Fruit fly (Drosophila melanogaster) whole organism, embryonic: ENCODE results near the gene CG13658.

Source experiments
- Antp ChIP-seq: fragments of 200-800 bp; sonication (Bioruptor generic); optimal IDR thresholded peaks from 3 replicates; lab custom pipeline; 2016; ENCODE audit warnings: missing biosample characterization, missing genetic modification characterization
- CG10147 ChIP-seq: fragments of 200-800 bp; sonication (Bioruptor generic); optimal IDR thresholded peaks from 2 replicates; lab custom pipeline; 2019; ENCODE audit warnings: missing biosample characterization, mild to moderate bottlenecking, missing genetic modification characterization, moderate library complexity
- CG10431 ChIP-seq: fragments of 200-800 bp; sonication (Bioruptor generic); optimal IDR thresholded peaks from 3 replicates; lab custom pipeline; 2018; ENCODE audit warnings: missing biosample characterization, mild to moderate bottlenecking, missing genetic modification characterization
- CG11247 ChIP-seq: fragments of 200-800 bp; sonication (Bioruptor generic); IDR thresholded peaks from 2 replicates; pipeline ENCODE4 v1.3.6; 2022; ENCODE audit warnings: missing biosample characterization, missing genetic modification characterization
- CG11723 ChIP-seq: fragments of 200-800 bp; sonication (Bioruptor generic); optimal IDR thresholded peaks from 2 replicates; lab custom pipeline; 2017; ENCODE audit warnings: missing biosample characterization, mild to moderate bottlenecking, missing genetic modification characterization
- CG12219 ChIP-seq: fragments of 200-800 bp; sonication (Bioruptor generic); optimal IDR thresholded peaks from 3 replicates; lab custom pipeline; 2018; ENCODE audit warnings: missing biosample characterization, mild to moderate bottlenecking, missing genetic modification characterization
- CG12299 ChIP-seq: fragments of 200-800 bp; sonication (Bioruptor generic); optimal IDR thresholded peaks from 2 replicates; lab custom pipeline; 2018; ENCODE audit warnings: missing biosample characterization, mild to moderate bottlenecking, missing genetic modification characterization
- CG13123 ChIP-seq: fragments of 200-800 bp; sonication (Bioruptor generic); optimal IDR thresholded peaks from 2 replicates; lab custom pipeline; 2016; ENCODE audit warnings: missing biosample characterization, missing genetic modification characterization
- CG13287 ChIP-seq: fragments of 200-800 bp; sonication (Bioruptor generic); IDR thresholded peaks from 2 replicates; pipeline ENCODE4 v1.3.6; 2022; ENCODE audit warnings: missing biosample characterization, missing genetic modification characterization; ENCODE audit not compliant: partially characterized antibody
- CG13424 ChIP-seq: fragments of 200-800 bp; sonication (Bioruptor generic); optimal IDR thresholded peaks from 2 replicates; lab custom pipeline; 2019; ENCODE audit warnings: missing biosample characterization, mild to moderate bottlenecking, missing genetic modification characterization, moderate library complexity
- CG13894 ChIP-seq: fragments of 200-800 bp; sonication (Bioruptor generic); optimal IDR thresholded peaks from 3 replicates; lab custom pipeline; 2018; ENCODE audit warnings: missing biosample characterization, mild to moderate bottlenecking, missing genetic modification characterization, moderate library complexity
- CG14965 ChIP-seq: fragments of 200-800 bp; sonication (Bioruptor generic); optimal IDR thresholded peaks from 2 replicates; lab custom pipeline; 2016; ENCODE audit warnings: missing biosample characterization, missing genetic modification characterization, borderline replicate concordance
- CG15514 ChIP-seq: fragments of 200-800 bp; sonication (Bioruptor generic); optimal IDR thresholded peaks from 3 replicates; lab custom pipeline; 2017; ENCODE audit warnings: missing biosample characterization, missing genetic modification characterization, mild to moderate bottlenecking, moderate library complexity, missing genetic modification reagents
- CG15601 ChIP-seq: fragments of 200-800 bp; sonication (Bioruptor generic); optimal IDR thresholded peaks from 3 replicates; lab custom pipeline; 2019; ENCODE audit warnings: missing biosample characterization, mild to moderate bottlenecking, missing genetic modification characterization, moderate library complexity
- CG3281 ChIP-seq: fragments of 200-800 bp; sonication (Bioruptor generic); optimal IDR thresholded peaks from 3 replicates; lab custom pipeline; 2017; ENCODE audit warnings: missing biosample characterization, mild to moderate bottlenecking, missing genetic modification characterization
- CG34224 ChIP-seq: fragments of 200-800 bp; sonication (Bioruptor generic); IDR thresholded peaks from 3 replicates; pipeline ENCODE4 v1.3.6; 2022; ENCODE audit warnings: missing biosample characterization, missing genetic modification characterization; ENCODE audit not compliant: partially characterized antibody
- CG34422 ChIP-seq: fragments of 200-800 bp; sonication (Bioruptor generic); IDR thresholded peaks from 3 replicates; pipeline ENCODE4 v1.3.6; 2022; ENCODE audit warnings: missing biosample characterization, missing genetic modification characterization
- CG4282 ChIP-seq: fragments of 200-800 bp; sonication (Bioruptor generic); optimal IDR thresholded peaks from 2 replicates; lab custom pipeline; 2016; ENCODE audit warnings: missing biosample characterization, missing genetic modification characterization
- CG6854 ChIP-seq: fragments of 200-800 bp; sonication (Bioruptor generic); optimal IDR thresholded peaks from 3 replicates; lab custom pipeline; 2017; ENCODE audit warnings: missing biosample characterization, mild to moderate bottlenecking, missing genetic modification characterization
- CkIIα-i1 ChIP-seq: fragments of 200-800 bp; sonication (Bioruptor generic); IDR thresholded peaks from 2 replicates; pipeline ENCODE4 v1.3.6; 2022; ENCODE audit warnings: missing biosample characterization, missing genetic modification characterization
- D19A ChIP-seq: fragments of 200-800 bp; optimal IDR thresholded peaks from 3 replicates; lab custom pipeline; 2019; ENCODE audit warnings: missing biosample characterization, mild to moderate bottlenecking, missing genetic modification characterization, moderate library complexity
- Hey ChIP-seq: fragments of 200-800 bp; sonication (Bioruptor generic); optimal IDR thresholded peaks from 3 replicates; lab custom pipeline; 2018; ENCODE audit warnings: missing biosample characterization, mild to moderate bottlenecking, missing genetic modification characterization
- Hmr ChIP-seq: fragments of 200-800 bp; sonication (Bioruptor generic); optimal IDR thresholded peaks from 3 replicates; lab custom pipeline; 2017; ENCODE audit warnings: mild to moderate bottlenecking, missing biosample characterization, missing genetic modification reagents, missing genetic modification characterization
- Hmx ChIP-seq: fragments of 200-800 bp; sonication (Bioruptor generic); optimal IDR thresholded peaks from 2 replicates; lab custom pipeline; 2016; ENCODE audit warnings: missing biosample characterization, missing genetic modification characterization
- NK7.1 ChIP-seq: fragments of 200-800 bp; sonication (Bioruptor generic); optimal IDR thresholded peaks from 3 replicates; lab custom pipeline; 2016; ENCODE audit warnings: missing biosample characterization, missing genetic modification characterization
- Nf-YB ChIP-seq: fragments of 200-800 bp; sonication (Bioruptor generic); optimal IDR thresholded peaks from 3 replicates; lab custom pipeline; 2019; ENCODE audit warnings: missing biosample characterization, mild to moderate bottlenecking, missing genetic modification characterization, moderate library complexity
- Rfx ChIP-seq: fragments of 200-800 bp; sonication (Bioruptor generic); IDR thresholded peaks from 2 replicates; pipeline ENCODE4 v1.3.6; 2022; ENCODE audit warnings: missing biosample characterization, missing genetic modification characterization
- Stat92E ChIP-seq, 3 experiments: fragments of >200 bp in 2 of 3; fragments of 200-800 bp in 1 of 3; sonication (Bioruptor generic) in 1 of 3; optimal IDR thresholded peaks; 2 replicates each; lab custom pipeline; 2017 to 2019; ENCODE audit warnings: missing biosample characterization in 3 of 3, missing genetic modification characterization in 3 of 3, mild to moderate bottlenecking in 1 of 3, moderate library complexity in 1 of 3
- Trl ChIP-seq, 3 experiments: fragments of >200 bp in 2 of 3; fragments of 200-800 bp in 1 of 3; sonication (Bioruptor generic) in 1 of 3; optimal IDR thresholded peaks; 2 replicates in 1 of 3; 3 replicates in 2 of 3; lab custom pipeline; 2016 to 2017; ENCODE audit warnings: missing biosample characterization in 1 of 3, missing genetic modification characterization in 1 of 3
- az2 ChIP-seq: fragments of 200-800 bp; sonication (Bioruptor generic); optimal IDR thresholded peaks from 3 replicates; lab custom pipeline; 2016; ENCODE audit warnings: missing biosample characterization, missing genetic modification characterization
- bbx ChIP-seq: fragments of 200-800 bp; sonication (Bioruptor generic); IDR thresholded peaks from 2 replicates; pipeline ENCODE4 v1.3.6; 2022; ENCODE audit warnings: missing biosample characterization, missing genetic modification characterization; ENCODE audit not compliant: partially characterized antibody
- cas ChIP-seq: fragments of 200-800 bp; sonication (Bioruptor generic); IDR thresholded peaks from 2 replicates; pipeline ENCODE4 v1.3.6; 2022; ENCODE audit warnings: missing biosample characterization, missing genetic modification characterization
- caup ChIP-seq: fragments of 200-800 bp; sonication (Bioruptor generic); optimal IDR thresholded peaks from 3 replicates; lab custom pipeline; 2017; ENCODE audit warnings: missing biosample characterization, mild to moderate bottlenecking, missing genetic modification characterization, moderate library complexity; ENCODE audit not compliant: severe bottlenecking
- eve ChIP-seq, 2 experiments: fragments of >200 bp; optimal IDR thresholded peaks; 2 replicates each; lab custom pipeline; 2017; ENCODE audit warnings: missing biosample characterization in 2 of 2, missing genetic modification characterization in 2 of 2
- gcm ChIP-seq: fragments of 200-800 bp; sonication (Bioruptor generic); optimal IDR thresholded peaks from 2 replicates; lab custom pipeline; 2019; ENCODE audit warnings: missing biosample characterization, mild to moderate bottlenecking, missing genetic modification characterization, moderate library complexity
- gem ChIP-seq: fragments of 200-800 bp; sonication (Bioruptor generic); optimal IDR thresholded peaks from 2 replicates; lab custom pipeline; 2019; ENCODE audit warnings: missing biosample characterization, mild to moderate bottlenecking, missing genetic modification characterization, moderate library complexity
- gro ChIP-seq: fragments of 200-800 bp; sonication (Bioruptor generic); optimal IDR thresholded peaks from 2 replicates; lab custom pipeline; 2016; ENCODE audit warnings: missing biosample characterization, missing genetic modification characterization
- lab ChIP-seq: fragments of 200-800 bp; sonication (Bioruptor generic); optimal IDR thresholded peaks from 3 replicates; lab custom pipeline; 2017; ENCODE audit warnings: missing biosample characterization, missing genetic modification characterization, mild to moderate bottlenecking, moderate library complexity, missing genetic modification reagents
- lbe ChIP-seq: fragments of 200-800 bp; sonication (Bioruptor generic); optimal IDR thresholded peaks from 2 replicates; lab custom pipeline; 2016; ENCODE audit warnings: missing biosample characterization, mild to moderate bottlenecking, missing genetic modification characterization
- mirr ChIP-seq: fragments of 200-800 bp; sonication (Bioruptor generic); optimal IDR thresholded peaks from 3 replicates; lab custom pipeline; 2018; ENCODE audit warnings: missing biosample characterization, mild to moderate bottlenecking, missing genetic modification characterization
- pfk ChIP-seq: fragments of 200-800 bp; sonication (Bioruptor generic); optimal IDR thresholded peaks from 2 replicates; lab custom pipeline; 2018; ENCODE audit warnings: missing biosample characterization, mild to moderate bottlenecking, missing genetic modification characterization, moderate library complexity
- pros ChIP-seq: fragments of 200-800 bp; sonication (Bioruptor generic); optimal IDR thresholded peaks from 3 replicates; lab custom pipeline; 2019; ENCODE audit warnings: missing biosample characterization, mild to moderate bottlenecking, missing genetic modification characterization, moderate library complexity
- sens-2 ChIP-seq: fragments of 200-800 bp; sonication (Bioruptor generic); IDR thresholded peaks from 2 replicates; pipeline ENCODE4 v1.3.6; 2022; ENCODE audit warnings: missing biosample characterization, missing genetic modification characterization
- sisA ChIP-seq: fragments of 200-800 bp; sonication (Bioruptor generic); IDR thresholded peaks from 2 replicates; pipeline ENCODE4 v1.3.6; 2022; ENCODE audit warnings: missing biosample characterization, missing genetic modification characterization
- tll ChIP-seq, 2 experiments: fragments of 200-800 bp in 1 of 2; fragments of >200 bp in 1 of 2; sonication (Bioruptor generic) in 1 of 2; optimal IDR thresholded peaks; 2 replicates each; lab custom pipeline; 2017 to 2019; ENCODE audit warnings: missing biosample characterization in 2 of 2, missing genetic modification characterization in 2 of 2, mild to moderate bottlenecking in 1 of 2, moderate library complexity in 1 of 2
- twi ChIP-seq: fragments of 200-800 bp; optimal IDR thresholded peaks from 2 replicates; lab custom pipeline; 2019; ENCODE audit warnings: missing biosample characterization, mild to moderate bottlenecking, missing genetic modification characterization, moderate library complexity
- unpg ChIP-seq: fragments of 200-800 bp; sonication (Bioruptor generic); optimal IDR thresholded peaks from 3 replicates; lab custom pipeline; 2018; ENCODE audit warnings: missing biosample characterization, mild to moderate bottlenecking, missing genetic modification characterization, moderate library complexity
- usp ChIP-seq: fragments of >200 bp; optimal IDR thresholded peaks from 2 replicates; lab custom pipeline; 2017; ENCODE audit warnings: missing biosample characterization, missing genetic modification characterization

Gene CG13658

DNA sequence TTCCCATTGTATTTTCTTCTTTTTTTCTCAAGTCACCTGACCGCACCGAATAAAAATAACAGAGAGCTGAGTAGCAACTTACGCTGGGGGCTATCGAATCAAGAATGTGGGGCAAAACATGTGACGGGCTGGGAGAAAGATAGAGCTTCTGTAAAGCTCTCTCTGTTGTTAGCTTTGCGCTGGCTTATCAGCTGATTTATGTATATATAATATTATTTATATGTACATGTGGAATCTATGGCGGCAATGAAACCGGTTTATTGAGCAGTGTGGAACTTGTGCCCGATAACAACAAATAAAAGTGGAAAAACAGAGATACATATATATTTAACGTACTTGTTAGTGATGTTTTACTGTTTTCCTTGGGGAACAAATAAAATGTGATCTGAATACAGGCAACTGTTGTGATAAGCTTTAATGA lies 5.6 kb downstream of the CG13658 start, which contains the start of gene CG31098 (continued):
- peak; percentile 7; the same call in 1 of the 2 replicates for TF ChIP-seq Rfx (GFP tag; lab: Robert Waterston, UW)
- peak; percentile 35 for TF ChIP-seq CG12299 (tag; lab: Kevin White, UChicago)
- TF ChIP-seq CG10431 (GFP tag; lab: Kevin White, UChicago), result peak; percentile 26
- TF ChIP-seq tll (GFP tag; optimal IDR thresholded peaks at IDR 0.05; lab: Kevin White, UChicago), result no peak
- no peak for TF ChIP-seq gro (GFP tag; lab: Kevin White, UChicago)
- peak; percentile 2 for TF ChIP-seq CG12219 (GFP tag; lab: Kevin White, UChicago)
- TF ChIP-seq az2 (GFP tag; lab: Kevin White, UChicago), result no peak
- TF ChIP-seq lab (GFP tag; lab: Kevin White, UChicago), result peak; percentile 48
- no peak for TF ChIP-seq CG14965 (GFP tag; lab: Kevin White, UChicago)
- peak; percentile 51 for TF ChIP-seq unpg (GFP tag; lab: Kevin White, UChicago)
- TF ChIP-seq gem (tag; lab: Kevin White, UChicago), result peak; percentile 31
- TF ChIP-seq Antp (GFP tag; lab: Kevin White, UChicago), result no peak
- peak; percentile 47 for TF ChIP-seq pfk (GFP tag; lab: Kevin White, UChicago)
- TF ChIP-seq CG13424 (tag; lab: Kevin White, UChicago), result peak; percentile 12
- TF ChIP-seq eve (GFP tag; optimal IDR thresholded peaks at IDR 0.05; lab: Kevin White, UChicago), result peak in 1 of 2 experiments; percentile 18
- TF ChIP-seq caup (GFP tag; lab: Kevin White, UChicago), result peak; percentile 39
- no peak for TF ChIP-seq twi
- no peak for TF ChIP-seq usp (GFP tag; lab: Kevin White, UChicago)
- peak; percentile 63; the same call in 1 of the 2 replicates for TF ChIP-seq CG13287 (GFP tag; lab: Robert Waterston, UW)
- peak; percentile 41 for TF ChIP-seq CG6854
- TF ChIP-seq CG11247, result no peak
- TF ChIP-seq bbx (GFP tag; lab: Robert Waterston, UW), result no peak
- TF ChIP-seq CG10147, result peak; percentile 11
- TF ChIP-seq lbe (GFP tag; lab: Kevin White, UChicago), result no peak
- TF ChIP-seq mirr (GFP tag; lab: Kevin White, UChicago), result peak; percentile 76
- no peak for TF ChIP-seq pros (GFP tag; lab: Kevin White, UChicago)
- no peak for TF ChIP-seq CG4282
- TF ChIP-seq CG15601 (tag; lab: Kevin White, UChicago), result peak; percentile 0
- no peak for TF ChIP-seq CkIIα-i1 (GFP tag; lab: Robert Waterston, UW)
- TF ChIP-seq Hmr (GFP tag; lab: Kevin White, UChicago), result peak; percentile 35
- TF ChIP-seq Trl (optimal IDR thresholded peaks at IDR 0.05; lab: Kevin White, UChicago), result peak; percentile 47 to 51
- TF ChIP-seq Trl (GFP tag; optimal IDR thresholded peaks at IDR 0.05; lab: Kevin White, UChicago), result no peak
- peak; percentile 51 for TF ChIP-seq CG13894
- TF ChIP-seq CG3281 (GFP tag; lab: Kevin White, UChicago), result peak; percentile 53

DNA sequence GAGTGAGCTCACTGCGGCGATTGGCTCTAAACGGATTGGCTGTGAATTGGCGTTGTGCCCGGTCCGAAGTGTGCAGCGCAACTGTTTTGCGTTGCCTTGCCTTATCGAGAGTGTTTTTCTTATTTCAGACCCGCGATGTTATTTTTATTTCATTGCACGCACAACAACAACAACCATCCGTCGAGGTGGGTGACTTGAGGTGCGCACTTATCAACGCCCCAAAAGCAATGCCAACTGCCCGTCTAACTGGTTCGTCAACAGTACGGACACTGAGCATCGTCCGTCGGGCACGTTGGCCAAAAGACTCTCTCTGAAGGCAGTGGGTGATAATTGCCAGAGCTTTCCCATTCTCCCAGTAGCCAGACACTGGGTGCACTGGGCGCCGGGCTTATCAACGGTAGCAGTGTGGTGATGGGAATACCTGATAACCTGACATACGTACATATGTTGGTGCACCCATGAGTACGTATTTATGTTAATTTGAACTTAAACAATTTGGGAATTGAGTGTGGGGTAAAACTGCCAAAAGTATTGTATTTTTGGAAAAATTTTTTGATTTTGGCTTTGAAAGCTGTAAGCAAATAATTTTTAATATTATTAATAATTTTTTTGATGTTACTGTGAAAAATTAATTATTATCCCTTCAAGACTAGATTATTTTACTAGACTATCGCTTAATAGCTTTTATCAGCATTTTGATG lies 8.2 kb downstream of the CG13658 start, which contains the start of gene CG31102:
Gene CG31102, minus strand, starts transcription at position 275 of the 701 bp plus-strand sequence.
- TF ChIP-seq CG15514 (GFP tag; lab: Kevin White, UChicago) (no peak), gcm (GFP tag; lab: Kevin White, UChicago) (no peak), sens-2 (no peak), CG13123 (GFP tag; lab: Kevin White, UChicago) (no peak), CG34422 (GFP tag; lab: Robert Waterston, UW) (0 out of 3 replicates have a peak, but pooled peaks have one; percentile 18), NK7.1 (no peak), cas (GFP tag; lab: Robert Waterston, UW) (no peak), Stat92E (GFP tag; optimal IDR thresholded peaks at IDR 0.05; lab: Kevin White, UChicago) (no peak), CG11723 (GFP tag; lab: Kevin White, UChicago) (no peak), D19A (tag; lab: Kevin White, UChicago) (no peak), Hey (tag; lab: Kevin White, UChicago) (no peak), Hmx (no peak), sisA (no peak), CG34224 (GFP tag; lab: Robert Waterston, UW) (no peak), Nf-YB (GFP tag; lab: Kevin White, UChicago) (no peak)
